Fruit fly (Drosophila melanogaster) whole organism, embryonic: ENCODE measurements around the gene CG42693.

Experiments used
- Antp ChIP-seq: fragments of 200-800 bp; sonication (Bioruptor generic); optimal IDR thresholded peaks from 3 replicates; lab custom pipeline; 2016; ENCODE audit warnings: missing biosample characterization, missing genetic modification characterization
- BEAF-32 ChIP-seq: fragments of 200-800 bp; sonication (Bioruptor generic); optimal IDR thresholded peaks from 3 replicates; lab custom pipeline; 2017; ENCODE audit warnings: missing biosample characterization, missing genetic modification characterization, mild to moderate bottlenecking, moderate library complexity, missing genetic modification reagents
- CG10654 ChIP-seq: fragments of 200-800 bp; sonication (Bioruptor generic); optimal IDR thresholded peaks from 2 replicates; lab custom pipeline; 2016; ENCODE audit warnings: missing biosample characterization, missing genetic modification characterization
- CG11247 ChIP-seq: fragments of 200-800 bp; sonication (Bioruptor generic); IDR thresholded peaks from 2 replicates; pipeline ENCODE4 v1.3.6; 2022; ENCODE audit warnings: missing biosample characterization, missing genetic modification characterization
- CG13894 ChIP-seq: fragments of 200-800 bp; sonication (Bioruptor generic); optimal IDR thresholded peaks from 3 replicates; lab custom pipeline; 2018; ENCODE audit warnings: missing biosample characterization, mild to moderate bottlenecking, missing genetic modification characterization, moderate library complexity
- CG1603 ChIP-seq: fragments of 200-800 bp; sonication (Bioruptor generic); optimal IDR thresholded peaks from 2 replicates; lab custom pipeline; 2019; ENCODE audit warnings: missing biosample characterization, mild to moderate bottlenecking, missing genetic modification characterization, moderate library complexity
- CG16813 ChIP-seq: fragments of 200-800 bp; sonication (Bioruptor generic); IDR thresholded peaks from 3 replicates; pipeline ENCODE4 v1.3.6; 2022; ENCODE audit warnings: missing biosample characterization, missing genetic modification characterization; ENCODE audit not compliant: partially characterized antibody
- CG17829 ChIP-seq: fragments of 200-800 bp; optimal IDR thresholded peaks from 2 replicates; lab custom pipeline; 2019; ENCODE audit warnings: missing biosample characterization, mild to moderate bottlenecking, missing genetic modification characterization, moderate library complexity
- CG30020 ChIP-seq: fragments of 200-800 bp; optimal IDR thresholded peaks from 2 replicates; lab custom pipeline; 2019; ENCODE audit warnings: missing biosample characterization, mild to moderate bottlenecking, missing genetic modification characterization, moderate library complexity
- CG3065 ChIP-seq: fragments of 200-800 bp; sonication (Bioruptor generic); optimal IDR thresholded peaks from 2 replicates; lab custom pipeline; 2016; ENCODE audit warnings: missing biosample characterization, missing genetic modification characterization
- CG32532 ChIP-seq: fragments of 200-800 bp; sonication (Bioruptor generic); IDR thresholded peaks from 2 replicates; pipeline ENCODE4 v1.3.6; 2022; ENCODE audit warnings: missing biosample characterization, missing genetic modification characterization
- CG33213 ChIP-seq: fragments of 200-800 bp; sonication (Bioruptor generic); optimal IDR thresholded peaks from 3 replicates; lab custom pipeline; 2016; ENCODE audit warnings: missing biosample characterization, missing genetic modification characterization
- CG34224 ChIP-seq: fragments of 200-800 bp; sonication (Bioruptor generic); IDR thresholded peaks from 3 replicates; pipeline ENCODE4 v1.3.6; 2022; ENCODE audit warnings: missing biosample characterization, missing genetic modification characterization; ENCODE audit not compliant: partially characterized antibody
- CG3847 ChIP-seq: fragments of 200-800 bp; sonication (Bioruptor generic); IDR thresholded peaks from 2 replicates; pipeline ENCODE4 v1.3.6; 2022; ENCODE audit warnings: missing biosample characterization, missing genetic modification characterization
- CG4360 ChIP-seq: fragments of 200-800 bp; sonication (Bioruptor generic); IDR thresholded peaks from 2 replicates; pipeline ENCODE4 v1.3.6; 2022; ENCODE audit warnings: missing biosample characterization, missing genetic modification characterization
- CG4854 ChIP-seq: fragments of 200-800 bp; sonication (Bioruptor generic); optimal IDR thresholded peaks from 2 replicates; lab custom pipeline; 2016; ENCODE audit warnings: missing biosample characterization, missing genetic modification characterization, inconsistent platforms
- CG6654 ChIP-seq: fragments of 200-800 bp; sonication (Bioruptor generic); optimal IDR thresholded peaks from 2 replicates; lab custom pipeline; 2017; ENCODE audit warnings: missing biosample characterization, mild to moderate bottlenecking, missing genetic modification characterization
- CG7987 ChIP-seq: fragments of 200-800 bp; sonication (Bioruptor generic); optimal IDR thresholded peaks from 2 replicates; lab custom pipeline; 2018; ENCODE audit warnings: missing biosample characterization, mild to moderate bottlenecking, missing genetic modification characterization, moderate library complexity
- CG8290 ChIP-seq, 3 experiments: fragments of 200-800 bp; sonication (Bioruptor generic); optimal IDR thresholded peaks; 2 replicates each; lab custom pipeline; 2016 to 2019; ENCODE audit warnings: missing biosample characterization in 3 of 3, missing genetic modification characterization in 3 of 3, mild to moderate bottlenecking in 2 of 3, moderate library complexity in 1 of 3
- CG8924 ChIP-seq: fragments of 200-800 bp; optimal IDR thresholded peaks from 3 replicates; lab custom pipeline; 2019; ENCODE audit warnings: missing biosample characterization, mild to moderate bottlenecking, missing genetic modification characterization, moderate library complexity
- CG9797 ChIP-seq: fragments of 200-800 bp; sonication (Bioruptor generic); optimal IDR thresholded peaks from 3 replicates; lab custom pipeline; 2018; ENCODE audit warnings: missing biosample characterization, mild to moderate bottlenecking, missing genetic modification characterization
- Doc3 ChIP-seq: fragments of 200-800 bp; sonication (Bioruptor generic); IDR thresholded peaks from 3 replicates; pipeline ENCODE4 v1.3.6; 2022; ENCODE audit warnings: missing biosample characterization, missing genetic modification characterization; ENCODE audit not compliant: partially characterized antibody
- E2f1 ChIP-seq: fragments of 200-800 bp; sonication (Bioruptor generic); IDR thresholded peaks from 2 replicates; pipeline ENCODE4 v1.3.6; 2022; ENCODE audit warnings: missing biosample characterization, missing genetic modification characterization
- Ets65A ChIP-seq: fragments of 200-800 bp; sonication (Bioruptor generic); peaks from one replicate; lab custom pipeline; 2016; ENCODE audit warnings: missing biosample characterization, missing genetic modification characterization
- Ets97D ChIP-seq: fragments of 200-800 bp; sonication (Bioruptor generic); optimal IDR thresholded peaks from 3 replicates; lab custom pipeline; 2016; ENCODE audit warnings: missing biosample characterization, missing genetic modification characterization
- HHEX ChIP-seq: fragments of 200-800 bp; sonication (Bioruptor generic); optimal IDR thresholded peaks from 3 replicates; lab custom pipeline; 2017; ENCODE audit warnings: missing biosample characterization, mild to moderate bottlenecking, missing genetic modification characterization, missing genetic modification reagents
- Hmr ChIP-seq: fragments of 200-800 bp; sonication (Bioruptor generic); optimal IDR thresholded peaks from 3 replicates; lab custom pipeline; 2017; ENCODE audit warnings: mild to moderate bottlenecking, missing biosample characterization, missing genetic modification reagents, missing genetic modification characterization
- Lhr ChIP-seq: fragments of 200-800 bp; sonication (Bioruptor generic); optimal IDR thresholded peaks from 3 replicates; lab custom pipeline; 2017; ENCODE audit warnings: mild to moderate bottlenecking, missing biosample characterization, missing genetic modification reagents, missing genetic modification characterization
- Med ChIP-seq: fragments of 200-800 bp; sonication (Bioruptor generic); peaks from one replicate; lab custom pipeline; 2016; ENCODE audit warnings: missing biosample characterization, missing genetic modification characterization, mild to moderate bottlenecking, inconsistent platforms, moderate library complexity
- Mes4 ChIP-seq: fragments of 200-800 bp; sonication (Bioruptor generic); optimal IDR thresholded peaks from 2 replicates; lab custom pipeline; 2016; ENCODE audit warnings: missing biosample characterization, missing genetic modification characterization
- Myb ChIP-seq: fragments of 200-800 bp; sonication (Bioruptor generic); optimal IDR thresholded peaks from 2 replicates; lab custom pipeline; 2016; ENCODE audit warnings: missing biosample characterization, missing genetic modification characterization
- Stat92E ChIP-seq, 3 experiments: fragments of >200 bp in 2 of 3; fragments of 200-800 bp in 1 of 3; sonication (Bioruptor generic) in 1 of 3; optimal IDR thresholded peaks; 2 replicates each; lab custom pipeline; 2017 to 2019; ENCODE audit warnings: missing biosample characterization in 3 of 3, missing genetic modification characterization in 3 of 3, mild to moderate bottlenecking in 1 of 3, moderate library complexity in 1 of 3
- amos ChIP-seq: fragments of 200-800 bp; sonication (Bioruptor generic); IDR thresholded peaks from 2 replicates; pipeline ENCODE4 v1.3.6; 2022; ENCODE audit warnings: missing biosample characterization, missing genetic modification characterization; ENCODE audit not compliant: partially characterized antibody
- ap ChIP-seq: fragments of 200-800 bp; sonication (Bioruptor generic); IDR thresholded peaks from 2 replicates; pipeline ENCODE4 v1.3.6; 2022; ENCODE audit warnings: missing biosample characterization, missing genetic modification characterization
- chinmo ChIP-seq: fragments of 200-800 bp; sonication (Bioruptor generic); IDR thresholded peaks from 4 replicates; pipeline ENCODE4 v1.3.6; 2022; ENCODE audit warnings: missing biosample characterization, missing genetic modification characterization; ENCODE audit not compliant: partially characterized antibody
- dm ChIP-seq: fragments of 200-800 bp; sonication (Bioruptor generic); optimal IDR thresholded peaks from 3 replicates; lab custom pipeline; 2016; ENCODE audit warnings: missing biosample characterization, missing genetic modification characterization
- dmrt99B ChIP-seq: fragments of 200-800 bp; sonication (Bioruptor generic); optimal IDR thresholded peaks from 2 replicates; lab custom pipeline; 2018; ENCODE audit warnings: missing biosample characterization, mild to moderate bottlenecking, missing genetic modification characterization, moderate library complexity
- gcm ChIP-seq: fragments of 200-800 bp; sonication (Bioruptor generic); optimal IDR thresholded peaks from 2 replicates; lab custom pipeline; 2019; ENCODE audit warnings: missing biosample characterization, mild to moderate bottlenecking, missing genetic modification characterization, moderate library complexity
- grn ChIP-seq: fragments of 200-800 bp; sonication (Bioruptor generic); optimal IDR thresholded peaks from 3 replicates; lab custom pipeline; 2017; ENCODE audit warnings: missing biosample characterization, missing genetic modification characterization
- gro ChIP-seq: fragments of 200-800 bp; sonication (Bioruptor generic); optimal IDR thresholded peaks from 2 replicates; lab custom pipeline; 2016; ENCODE audit warnings: missing biosample characterization, missing genetic modification characterization
- h ChIP-seq: fragments of >200 bp; optimal IDR thresholded peaks from 2 replicates; lab custom pipeline; 2017
- knrl ChIP-seq: fragments of 200-800 bp; sonication (Bioruptor generic); IDR thresholded peaks from 3 replicates; pipeline ENCODE4 v1.3.6; 2022; ENCODE audit warnings: missing biosample characterization, missing genetic modification characterization; ENCODE audit not compliant: partially characterized antibody
- nom ChIP-seq: fragments of 200-800 bp; sonication (Bioruptor generic); optimal IDR thresholded peaks from 2 replicates; lab custom pipeline; 2017; ENCODE audit warnings: missing biosample characterization, missing genetic modification characterization, mild to moderate bottlenecking, moderate library complexity, missing genetic modification reagents
- pzg ChIP-seq: fragments of 200-800 bp; sonication (Bioruptor generic); optimal IDR thresholded peaks from 3 replicates; lab custom pipeline; 2018; ENCODE audit warnings: missing biosample characterization, mild to moderate bottlenecking, missing genetic modification characterization, moderate library complexity
- sens ChIP-seq: fragments of 200-800 bp; sonication (Bioruptor generic); peaks from one replicate; lab custom pipeline; 2016; ENCODE audit warnings: missing biosample characterization, missing genetic modification characterization
- trem ChIP-seq: fragments of 200-800 bp; optimal IDR thresholded peaks from 3 replicates; lab custom pipeline; 2019; ENCODE audit warnings: missing biosample characterization, mild to moderate bottlenecking, missing genetic modification characterization, moderate library complexity
- zen2 ChIP-seq: fragments of 200-800 bp; sonication (Bioruptor generic); IDR thresholded peaks from 3 replicates; pipeline ENCODE4 v1.3.6; 2022; ENCODE audit warnings: missing biosample characterization, missing genetic modification characterization; ENCODE audit not compliant: partially characterized antibody
- zf30C ChIP-seq: fragments of 200-800 bp; sonication (Bioruptor generic); optimal IDR thresholded peaks from 3 replicates; lab custom pipeline; 2018; ENCODE audit warnings: missing biosample characterization, mild to moderate bottlenecking, missing genetic modification characterization

The CG42693 gene

DNA sequence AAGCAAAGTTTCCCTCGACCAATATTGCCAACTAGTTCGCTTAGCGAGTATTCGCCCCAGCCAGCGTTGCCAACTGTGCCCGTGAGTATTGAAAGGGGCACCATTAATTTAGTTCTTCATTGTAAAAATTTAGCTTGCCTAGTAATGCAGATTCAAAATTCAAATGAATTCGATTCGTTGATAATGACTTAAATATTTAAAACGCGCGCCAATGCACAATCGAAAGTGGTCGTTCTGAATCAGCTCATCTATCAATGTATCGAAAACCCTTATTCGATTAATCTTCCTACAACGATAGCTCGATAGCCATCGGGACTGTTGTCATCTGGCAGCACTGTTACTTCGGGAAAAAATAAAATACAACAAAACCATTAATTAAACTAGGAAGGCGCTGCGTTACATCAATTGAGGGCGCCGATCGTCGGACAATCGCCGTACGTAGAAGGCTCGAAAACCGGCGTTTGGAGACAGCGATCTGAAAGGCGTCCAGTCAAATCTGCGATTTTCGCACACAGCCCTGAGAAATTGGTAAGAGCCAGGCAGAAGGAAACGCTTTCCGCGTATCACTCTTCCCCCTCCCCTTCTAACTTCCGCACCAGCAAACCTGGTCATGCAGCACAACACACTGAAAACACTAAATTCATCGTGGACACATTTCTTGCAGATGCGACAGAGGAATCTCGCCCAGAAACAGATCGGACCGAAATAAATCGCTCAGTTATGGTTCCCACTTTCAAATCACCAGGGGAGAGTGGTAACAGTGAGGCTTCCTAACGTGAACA, 38.8 kb downstream of the CG42693 start, which contains the start of gene Zmynd8 (continued):
- TF ChIP-seq Antp (no peak), nom (GFP tag; lab: Kevin White, UChicago) (peak; percentile 44), CG9797 (peak; percentile 66), CG3847 (peak; percentile 27; the same call in 1 of the 2 replicates), dm (GFP tag; lab: Kevin White, UChicago) (no peak), CG8290 (GFP tag; optimal IDR thresholded peaks at IDR 0.05; lab: Kevin White, UChicago) (no peak), CG8290 (tag; optimal IDR thresholded peaks at IDR 0.05; lab: Kevin White, UChicago) (no peak), CG33213 (peak; percentile 48), CG7987 (GFP tag; lab: Kevin White, UChicago) (no peak), gcm (GFP tag; lab: Kevin White, UChicago) (no peak), CG34224 (GFP tag; lab: Robert Waterston, UW) (peak; percentile 84), CG13894 (no peak), zf30C (GFP tag; lab: Kevin White, UChicago) (no peak), CG32532 (GFP tag; lab: Robert Waterston, UW) (no peak), Myb (GFP tag; lab: Kevin White, UChicago) (peak; percentile 78), CG30020 (no peak), Stat92E (GFP tag; optimal IDR thresholded peaks at IDR 0.05; lab: Kevin White, UChicago) (peak in 1 of 3 experiments; percentile 76), amos (peak; percentile 73), CG3065 (GFP tag; lab: Kevin White, UChicago) (no peak), grn (GFP tag; lab: Kevin White, UChicago) (no peak), dmrt99B (no peak), sens (GFP tag; lab: Kevin White, UChicago) (peak; percentile 27), Lhr (GFP tag; lab: Kevin White, UChicago) (peak; percentile 30), CG8924 (peak; percentile 56), trem (tag; lab: Kevin White, UChicago) (peak; percentile 85), CG11247 (GFP tag; lab: Robert Waterston, UW) (no peak), BEAF-32 (GFP tag; lab: Kevin White, UChicago) (peak; percentile 77), Hmr (peak; percentile 46), E2f1 (GFP tag; lab: Robert Waterston, UW) (no peak), Ets97D (peak; percentile 86), Ets65A (GFP tag; lab: Kevin White, UChicago) (peak; percentile 92), gro (no peak), HHEX (no peak), CG6654 (GFP tag; lab: Kevin White, UChicago) (no peak), CG16813 (GFP tag; lab: Robert Waterston, UW) (peak; percentile 78), zen2 (GFP tag; lab: Robert Waterston, UW) (peak; percentile 57; the same call in 1 of the 3 replicates), pzg (GFP tag; lab: Kevin White, UChicago) (peak; percentile 89), Doc3 (GFP tag; lab: Robert Waterston, UW) (peak; percentile 73; the same call in 1 of the 3 replicates), chinmo (GFP tag; lab: Robert Waterston, UW) (peak; percentile 85; the same call in 2 of the 4 replicates), ap (GFP tag; lab: Robert Waterston, UW) (no peak), CG17829 (tag; lab: Kevin White, UChicago) (peak; percentile 4), CG1603 (tag; lab: Kevin White, UChicago) (peak; percentile 77), Mes4 (no peak), Med (GFP tag; lab: Kevin White, UChicago) (peak; percentile 66), knrl (peak; percentile 74), h (no peak), CG4854 (GFP tag; lab: Kevin White, UChicago) (peak; percentile 94), CG4360 (GFP tag; lab: Robert Waterston, UW) (peak; percentile 10; the same call in 1 of the 2 replicates), CG10654 (GFP tag; lab: Kevin White, UChicago) (no peak)
